Worm (Caenorhabditis elegans) whole organism, early embryonic: ENCODE data around the gene slc-17.1.

Experiments
- B0310.2 ChIP-seq: sonication (generic microtip); optimal IDR thresholded peaks from 2 replicates; lab custom pipeline; 2016; ENCODE audit warnings: mild to moderate bottlenecking, missing genetic modification characterization, missing compliant biosample characterization
- aly-1 ChIP-seq: sonication (generic microtip); optimal IDR thresholded peaks from 2 replicates; lab custom pipeline; 2016; ENCODE audit warnings: missing genetic modification characterization, missing compliant biosample characterization
- flt-1 ChIP-seq: fragments of 200-800 bp; sonication (Bioruptor generic); IDR thresholded peaks from 2 replicates; pipeline ENCODE4 v1.3.6; 2022; ENCODE audit warnings: missing genetic modification characterization, missing compliant biosample characterization
- tbx-37 ChIP-seq: fragments of 200-800 bp; sonication (Bioruptor generic); conservative IDR thresholded peaks from 2 replicates; pipeline ENCODE4 v1.3.6; 2022; ENCODE audit warnings: missing genetic modification reagents, missing genetic modification characterization, missing compliant biosample characterization
- tra-4 ChIP-seq: sonication (generic microtip); optimal IDR thresholded peaks from 2 replicates; lab custom pipeline; 2017; ENCODE audit warnings: missing genetic modification characterization, missing compliant biosample characterization

DNA sequence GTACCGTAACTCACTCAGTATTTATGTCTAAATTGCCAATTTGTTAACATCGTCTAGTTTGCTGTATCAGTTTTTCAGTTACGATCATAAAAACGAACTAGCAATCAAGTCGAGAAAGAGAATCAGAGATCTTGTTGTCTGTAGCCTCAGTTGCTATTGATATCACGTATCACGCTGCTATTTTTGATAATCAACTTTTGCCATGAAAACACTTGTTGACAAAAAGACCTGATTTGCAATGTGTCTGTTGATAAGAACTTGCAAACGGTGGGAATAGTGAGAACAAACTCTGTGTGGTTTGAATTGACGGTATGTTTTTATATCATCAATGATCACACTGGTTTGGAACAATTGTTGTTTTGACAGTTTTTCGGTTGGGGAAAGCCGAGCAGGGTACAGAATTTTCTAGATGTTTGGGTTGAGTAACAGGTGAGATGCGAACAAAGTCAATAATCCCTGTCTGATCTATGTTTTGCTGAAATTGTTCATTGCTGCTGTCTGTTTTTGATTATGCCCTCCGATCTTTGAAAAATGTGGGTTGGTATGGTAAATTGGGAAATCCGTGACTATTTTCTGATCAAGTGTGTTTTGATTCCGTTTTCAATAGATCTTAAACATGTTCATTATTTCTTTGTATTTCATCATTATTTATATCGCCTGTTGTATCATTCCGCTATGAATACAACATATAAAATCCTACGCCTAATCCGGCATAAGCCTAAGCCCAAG lies 44.5 kb upstream of the slc-17.1 start:
- TF ChIP-seq flt-1 (GFP tag; lab: Robert Waterston, UW), result no peak
- no peak for TF ChIP-seq B0310.2 (tag; lab: Kevin White, UChicago)
- no peak for TF ChIP-seq aly-1
- no peak for TF ChIP-seq tra-4 (tag; lab: Kevin White, UChicago)
- no peak for TF ChIP-seq tbx-37 (GFP tag; lab: Robert Waterston, UW)
